Worm (Caenorhabditis elegans): ENCODE results near the gene tyr-2.

ce11 chrIII:13716266-13716665, 27.8 kb upstream of the tyr-2 start:
- TF ChIP-seq lir-3 (tag; optimal IDR thresholded peaks at IDR 0.05) = no peak
- no peak for TF ChIP-seq hif-1 (tag; optimal IDR thresholded peaks at IDR 0.05)
- no peak for TF ChIP-seq fkh-10 (GFP tag; optimal IDR thresholded peaks at IDR 0.05)
- no peak for TF ChIP-seq ztf-7 (tag; optimal IDR thresholded peaks at IDR 0.05)
- TF ChIP-seq ces-1 (GFP tag; optimal IDR thresholded peaks at IDR 0.05) = no peak

Data from whole organism, L4 larva.